Worm (Caenorhabditis elegans) whole organism, L4 larva: ENCODE data around the gene nova-1.

Experiments
- F10B5.3 ChIP-seq: sonication (generic microtip); optimal IDR thresholded peaks from 2 replicates; lab custom pipeline; 2016; ENCODE audit warnings: mild to moderate bottlenecking, missing genetic modification characterization, missing compliant biosample characterization
- Y75B8A.6 ChIP-seq: fragments of 200-800 bp; sonication (Bioruptor generic); IDR thresholded peaks from 2 replicates; pipeline ENCODE4 v1.3.6; 2022; ENCODE audit warnings: missing genetic modification reagents, missing genetic modification characterization, missing compliant biosample characterization
- aha-1 ChIP-seq: fragments of 150-350 bp; peaks from one replicate; lab custom pipeline; 2014; ENCODE audit warnings: missing biosample characterization, missing genetic modification characterization
- ceh-20 ChIP-seq: fragments of 200-800 bp; sonication (Bioruptor generic); IDR thresholded peaks from 2 replicates; pipeline ENCODE4 v1.3.6; 2022; ENCODE audit warnings: missing genetic modification reagents, missing genetic modification characterization, missing compliant biosample characterization
- ceh-28 ChIP-seq: fragments of 150-350 bp; optimal IDR thresholded peaks from 2 replicates; lab custom pipeline; 2014; ENCODE audit warnings: missing biosample characterization, missing genetic modification reagents, missing genetic modification characterization
- daf-8 ChIP-seq: fragments of 200-800 bp; sonication (Bioruptor generic); IDR thresholded peaks from 2 replicates; pipeline ENCODE4 v1.3.6; 2022; ENCODE audit warnings: missing genetic modification characterization, missing compliant biosample characterization
- duxl-1 ChIP-seq: sonication (generic microtip); optimal IDR thresholded peaks from 2 replicates; lab custom pipeline; 2016; ENCODE audit warnings: mild to moderate bottlenecking, missing genetic modification characterization, moderate library complexity, missing compliant biosample characterization; ENCODE audit not compliant: poor library complexity
- mep-1 ChIP-seq: fragments of 150-350 bp; sonication (generic microtip); optimal IDR thresholded peaks from 3 replicates; lab custom pipeline; 2014; ENCODE audit warnings: missing biosample characterization, missing genetic modification characterization
- nhr-237 ChIP-seq: sonication (generic microtip); optimal IDR thresholded peaks from 2 replicates; lab custom pipeline; 2017; ENCODE audit warnings: missing biosample characterization, missing genetic modification characterization
- unc-39 ChIP-seq: sonication (generic microtip); optimal IDR thresholded peaks from 2 replicates; lab custom pipeline; 2017; ENCODE audit warnings: missing biosample characterization, missing genetic modification characterization
- ztf-11 ChIP-seq: fragments of 150-350 bp; optimal IDR thresholded peaks from 2 replicates; lab custom pipeline; 2014; ENCODE audit warnings: missing biosample characterization, missing genetic modification characterization

DNA sequence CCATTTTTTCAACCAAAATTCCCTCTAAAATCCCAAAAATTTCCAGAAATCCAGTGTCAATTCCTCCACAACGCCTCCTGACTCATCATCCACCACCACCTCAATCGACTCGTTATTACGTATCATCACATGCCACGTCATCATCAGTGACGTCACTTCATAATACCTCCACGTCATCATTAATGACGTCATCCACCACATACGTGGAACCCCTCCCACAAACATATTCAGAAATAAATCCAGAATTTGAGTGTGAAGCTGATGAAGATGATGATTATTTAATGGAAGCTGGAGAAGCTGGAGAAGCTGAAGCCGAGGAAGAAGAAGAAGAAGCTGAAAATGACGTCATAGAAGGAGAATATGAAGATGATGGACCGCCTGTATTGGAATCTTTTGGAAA lies 12.2 kb upstream of the nova-1 start:
- TF ChIP-seq duxl-1: no peak
- no peak for TF ChIP-seq ceh-28 (tag; lab: Kevin White, UChicago)
- no peak for TF ChIP-seq aha-1
- TF ChIP-seq F10B5.3 (tag; lab: Kevin White, UChicago): no peak
- no peak for TF ChIP-seq nhr-237 (tag; lab: Kevin White, UChicago)
- no peak for TF ChIP-seq daf-8 (GFP tag; lab: Robert Waterston, UW)
- no peak for TF ChIP-seq unc-39 (tag; lab: Kevin White, UChicago)
- no peak for TF ChIP-seq ceh-20
- no peak for TF ChIP-seq mep-1 (tag; lab: Kevin White, UChicago)
- no peak for TF ChIP-seq ztf-11
- no peak for TF ChIP-seq Y75B8A.6 (GFP tag; lab: Robert Waterston, UW)
